Worm (Caenorhabditis elegans) whole organism, midembryonic: ENCODE measurements around the gene gmap-3.

Experiments
- T22C8.4 ChIP-seq: fragments of 200-800 bp; sonication (Bioruptor generic); IDR thresholded peaks from 2 replicates; pipeline ENCODE4 v1.3.6; 2022; ENCODE audit warnings: missing genetic modification characterization, missing compliant biosample characterization
- cog-1 ChIP-seq: sonication (generic microtip); optimal IDR thresholded peaks from 2 replicates; lab custom pipeline; 2016; ENCODE audit warnings: missing genetic modification characterization, missing compliant biosample characterization
- ref-1 ChIP-seq: fragments of 200-800 bp; sonication (Bioruptor generic); conservative IDR thresholded peaks from 2 replicates; pipeline ENCODE4 v1.3.6; 2022; ENCODE audit warnings: missing genetic modification reagents, missing genetic modification characterization, missing compliant biosample characterization
- tab-1 ChIP-seq: fragments of 200-800 bp; sonication (Bioruptor generic); IDR thresholded peaks from 2 replicates; pipeline ENCODE4 v1.3.6; 2022; ENCODE audit warnings: missing genetic modification characterization, missing compliant biosample characterization

ce11 chrX:12912435-12912834, 28.3 kb downstream of the gmap-3 start:
- no peak for TF ChIP-seq T22C8.4 (GFP tag; lab: Robert Waterston, UW)
- no peak for TF ChIP-seq cog-1
- no peak for TF ChIP-seq ref-1 (GFP tag; lab: Robert Waterston, UW)
- no peak for TF ChIP-seq tab-1
